Fruit fly (Drosophila melanogaster) whole organism, embryonic: ENCODE measurements around the gene CG4004.

Experiments
- Abd-B ChIP-seq: fragments of 200-800 bp; sonication (Bioruptor generic); optimal IDR thresholded peaks from 2 replicates; lab custom pipeline; 2018; ENCODE audit warnings: missing biosample characterization, mild to moderate bottlenecking, missing genetic modification characterization, moderate library complexity
- Blimp-1 ChIP-seq: fragments of 200-800 bp; sonication (Bioruptor generic); optimal IDR thresholded peaks from 3 replicates; lab custom pipeline; 2018; ENCODE audit warnings: missing biosample characterization, missing genetic modification characterization, mild to moderate bottlenecking, moderate library complexity, missing genetic modification reagents
- CG11247 ChIP-seq: fragments of 200-800 bp; sonication (Bioruptor generic); IDR thresholded peaks from 2 replicates; pipeline ENCODE4 v1.3.6; 2022; ENCODE audit warnings: missing biosample characterization, missing genetic modification characterization
- CG12104 ChIP-seq: fragments of 200-800 bp; sonication (Bioruptor generic); optimal IDR thresholded peaks from 3 replicates; lab custom pipeline; 2016; ENCODE audit warnings: missing biosample characterization, missing genetic modification characterization
- CG12769 ChIP-seq: fragments of 200-800 bp; sonication (Bioruptor generic); optimal IDR thresholded peaks from 2 replicates; lab custom pipeline; 2019; ENCODE audit warnings: missing biosample characterization, mild to moderate bottlenecking, missing genetic modification characterization, moderate library complexity
- CG15073 ChIP-seq: fragments of 200-800 bp; sonication (Bioruptor generic); optimal IDR thresholded peaks from 2 replicates; lab custom pipeline; 2016; ENCODE audit warnings: missing biosample characterization, missing genetic modification characterization
- CG1832 ChIP-seq: fragments of 200-800 bp; sonication (Bioruptor generic); optimal IDR thresholded peaks from 2 replicates; lab custom pipeline; 2017; ENCODE audit warnings: missing biosample characterization, mild to moderate bottlenecking, missing genetic modification characterization, inconsistent platforms
- CG2120 ChIP-seq: fragments of 200-800 bp; sonication (Bioruptor generic); optimal IDR thresholded peaks from 3 replicates; lab custom pipeline; 2016; ENCODE audit warnings: missing biosample characterization, missing genetic modification characterization
- CG3065 ChIP-seq: fragments of 200-800 bp; sonication (Bioruptor generic); optimal IDR thresholded peaks from 2 replicates; lab custom pipeline; 2016; ENCODE audit warnings: missing biosample characterization, missing genetic modification characterization
- CG32772 ChIP-seq: fragments of 200-800 bp; sonication (Bioruptor generic); IDR thresholded peaks from 2 replicates; pipeline ENCODE4 v1.3.6; 2022; ENCODE audit warnings: missing biosample characterization, missing genetic modification characterization
- CG34376 ChIP-seq: fragments of 200-800 bp; sonication (Bioruptor generic); optimal IDR thresholded peaks from 2 replicates; lab custom pipeline; 2018; ENCODE audit warnings: missing biosample characterization, mild to moderate bottlenecking, missing genetic modification characterization
- CG3726 ChIP-seq: fragments of 200-800 bp; sonication (Bioruptor generic); IDR thresholded peaks from 3 replicates; pipeline ENCODE4, ENCODE4 v1.3.6; 2022; ENCODE audit warnings: missing biosample characterization, missing genetic modification characterization
- CG4707 ChIP-seq: fragments of 200-800 bp; sonication (Bioruptor generic); optimal IDR thresholded peaks from 2 replicates; lab custom pipeline; 2018; ENCODE audit warnings: missing biosample characterization, mild to moderate bottlenecking, missing genetic modification characterization, moderate library complexity
- CG6683 ChIP-seq: fragments of 200-800 bp; sonication (Bioruptor generic); optimal IDR thresholded peaks from 2 replicates; lab custom pipeline; 2017; ENCODE audit warnings: missing biosample characterization, mild to moderate bottlenecking, missing genetic modification characterization, missing genetic modification reagents
- CG6813 ChIP-seq: fragments of 200-800 bp; sonication (Bioruptor generic); optimal IDR thresholded peaks from 2 replicates; lab custom pipeline; 2017; ENCODE audit warnings: missing biosample characterization, missing genetic modification characterization, mild to moderate bottlenecking, moderate library complexity, missing genetic modification reagents
- CG8281 ChIP-seq: fragments of 200-800 bp; sonication (Bioruptor generic); optimal IDR thresholded peaks from 2 replicates; lab custom pipeline; 2018; ENCODE audit warnings: missing biosample characterization, mild to moderate bottlenecking, missing genetic modification characterization, moderate library complexity
- CG9797 ChIP-seq: fragments of 200-800 bp; sonication (Bioruptor generic); optimal IDR thresholded peaks from 3 replicates; lab custom pipeline; 2018; ENCODE audit warnings: missing biosample characterization, mild to moderate bottlenecking, missing genetic modification characterization
- CG9876 ChIP-seq: fragments of 200-800 bp; sonication (Bioruptor generic); optimal IDR thresholded peaks from 2 replicates; lab custom pipeline; 2016; ENCODE audit warnings: missing biosample characterization, missing genetic modification characterization
- Dip3 ChIP-seq: fragments of 200-800 bp; sonication (Bioruptor generic); optimal IDR thresholded peaks from 3 replicates; lab custom pipeline; 2016; ENCODE audit warnings: missing biosample characterization, missing genetic modification characterization
- Gug ChIP-seq: fragments of 200-800 bp; sonication (Bioruptor generic); IDR thresholded peaks from 4 replicates; pipeline ENCODE4 v1.3.6; 2022; ENCODE audit warnings: missing biosample characterization, missing genetic modification characterization
- MBD-R2 ChIP-seq: fragments of 200-800 bp; sonication (Bioruptor generic); IDR thresholded peaks from 2 replicates; pipeline ENCODE4 v1.3.6; 2022; ENCODE audit warnings: missing biosample characterization, missing genetic modification characterization
- Max ChIP-seq: fragments of 200-800 bp; sonication (Bioruptor generic); optimal IDR thresholded peaks from 2 replicates; lab custom pipeline; 2016; ENCODE audit warnings: missing biosample characterization, mild to moderate bottlenecking, missing genetic modification characterization
- Rx ChIP-seq: fragments of 200-800 bp; sonication (Bioruptor generic); IDR thresholded peaks from 2 replicates; pipeline ENCODE4 v1.3.6; 2022; ENCODE audit warnings: missing biosample characterization, missing genetic modification characterization
- Stat92E ChIP-seq, 3 experiments: fragments of >200 bp in 2 of 3; fragments of 200-800 bp in 1 of 3; sonication (Bioruptor generic) in 1 of 3; optimal IDR thresholded peaks; 2 replicates each; lab custom pipeline; 2017 to 2019; ENCODE audit warnings: missing biosample characterization in 3 of 3, missing genetic modification characterization in 3 of 3, mild to moderate bottlenecking in 1 of 3, moderate library complexity in 1 of 3
- Tbp ChIP-seq: fragments of >200 bp; optimal IDR thresholded peaks from 2 replicates; lab custom pipeline; 2018; ENCODE audit warnings: missing biosample characterization, missing genetic modification characterization
- Xbp1 ChIP-seq: fragments of 200-800 bp; sonication (Bioruptor generic); optimal IDR thresholded peaks from 3 replicates; lab custom pipeline; 2016; ENCODE audit warnings: missing biosample characterization, mild to moderate bottlenecking, missing genetic modification characterization
- Xrp1 ChIP-seq: fragments of 200-800 bp; sonication (Bioruptor generic); IDR thresholded peaks from 2 replicates; pipeline ENCODE4 v1.3.6; 2022; ENCODE audit warnings: missing biosample characterization, missing genetic modification characterization
- al ChIP-seq: fragments of 200-800 bp; sonication (Bioruptor generic); IDR thresholded peaks from 2 replicates; pipeline ENCODE4 v1.3.6; 2022; ENCODE audit warnings: missing biosample characterization, missing genetic modification characterization
- bcd ChIP-seq: fragments of 200-800 bp; sonication (Bioruptor generic); optimal IDR thresholded peaks from 2 replicates; lab custom pipeline; 2017; ENCODE audit warnings: missing biosample characterization, mild to moderate bottlenecking, missing genetic modification characterization
- br ChIP-seq: fragments of >200 bp; optimal IDR thresholded peaks from 2 replicates; lab custom pipeline; 2017
- cato ChIP-seq: fragments of 200-800 bp; sonication (Bioruptor generic); optimal IDR thresholded peaks from 2 replicates; lab custom pipeline; 2016; ENCODE audit warnings: missing biosample characterization, missing genetic modification characterization, borderline replicate concordance
- dan ChIP-seq: fragments of 200-800 bp; sonication (Bioruptor generic); IDR thresholded peaks from 2 replicates; pipeline ENCODE4 v1.3.6; 2022; ENCODE audit warnings: missing biosample characterization, missing genetic modification characterization
- dmrt11E ChIP-seq: fragments of 200-800 bp; sonication (Bioruptor generic); optimal IDR thresholded peaks from 3 replicates; lab custom pipeline; 2018; ENCODE audit warnings: missing biosample characterization, mild to moderate bottlenecking, missing genetic modification characterization, moderate library complexity
- dmrt99B ChIP-seq: fragments of 200-800 bp; sonication (Bioruptor generic); optimal IDR thresholded peaks from 2 replicates; lab custom pipeline; 2018; ENCODE audit warnings: missing biosample characterization, mild to moderate bottlenecking, missing genetic modification characterization, moderate library complexity
- dysf ChIP-seq: fragments of 200-800 bp; sonication (Bioruptor generic); IDR thresholded peaks from 3 replicates; pipeline ENCODE4 v1.3.6; 2022; ENCODE audit warnings: missing biosample characterization, missing genetic modification characterization
- eve ChIP-seq, 2 experiments: fragments of >200 bp; optimal IDR thresholded peaks; 2 replicates each; lab custom pipeline; 2017; ENCODE audit warnings: missing biosample characterization in 2 of 2, missing genetic modification characterization in 2 of 2
- ham ChIP-seq: fragments of 200-800 bp; sonication (Bioruptor generic); IDR thresholded peaks from 2 replicates; pipeline ENCODE4 v1.3.6; 2022; ENCODE audit warnings: missing biosample characterization, missing genetic modification characterization
- insv ChIP-seq, 2 experiments: fragments of 200-800 bp; sonication (Bioruptor generic); optimal IDR thresholded peaks; 3 replicates each; lab custom pipeline; 2016 to 2018; ENCODE audit warnings: missing biosample characterization in 2 of 2, missing genetic modification characterization in 2 of 2
- jigr1 ChIP-seq: fragments of 200-800 bp; sonication (Bioruptor generic); IDR thresholded peaks from 3 replicates; pipeline ENCODE4 v1.3.6; 2022; ENCODE audit warnings: missing biosample characterization, missing genetic modification characterization
- jumu ChIP-seq: fragments of 200-800 bp; sonication (Bioruptor generic); optimal IDR thresholded peaks from 3 replicates; lab custom pipeline; 2016; ENCODE audit warnings: missing biosample characterization, missing genetic modification characterization
- maf-S ChIP-seq: fragments of 200-800 bp; sonication (Bioruptor generic); optimal IDR thresholded peaks from 2 replicates; lab custom pipeline; 2016; ENCODE audit warnings: missing biosample characterization, missing genetic modification characterization
- mirr ChIP-seq: fragments of 200-800 bp; sonication (Bioruptor generic); optimal IDR thresholded peaks from 3 replicates; lab custom pipeline; 2018; ENCODE audit warnings: missing biosample characterization, mild to moderate bottlenecking, missing genetic modification characterization
- org-1 ChIP-seq: fragments of 200-800 bp; sonication (Bioruptor generic); optimal IDR thresholded peaks from 2 replicates; lab custom pipeline; 2017; ENCODE audit warnings: missing biosample characterization, missing genetic modification characterization
- pho ChIP-seq: fragments of 200-800 bp; sonication (Bioruptor generic); optimal IDR thresholded peaks from 2 replicates; lab custom pipeline; 2016; ENCODE audit warnings: missing biosample characterization, missing genetic modification characterization
- pum ChIP-seq: fragments of 200-800 bp; sonication (Bioruptor generic); optimal IDR thresholded peaks from 2 replicates; lab custom pipeline; 2016; ENCODE audit warnings: missing biosample characterization, missing genetic modification characterization
- slp2 ChIP-seq: fragments of 200-800 bp; sonication (Bioruptor generic); optimal IDR thresholded peaks from 2 replicates; lab custom pipeline; 2016; ENCODE audit warnings: missing biosample characterization, missing genetic modification characterization
- sqz ChIP-seq: fragments of 200-800 bp; sonication (Bioruptor generic); optimal IDR thresholded peaks from 3 replicates; lab custom pipeline; 2018; ENCODE audit warnings: missing biosample characterization, mild to moderate bottlenecking, missing genetic modification characterization
- ssp ChIP-seq: fragments of 200-800 bp; sonication (Bioruptor generic); IDR thresholded peaks from 2 replicates; pipeline ENCODE4 v1.3.6; 2022; ENCODE audit warnings: missing biosample characterization, missing genetic modification characterization
- unpg ChIP-seq: fragments of 200-800 bp; sonication (Bioruptor generic); optimal IDR thresholded peaks from 3 replicates; lab custom pipeline; 2018; ENCODE audit warnings: missing biosample characterization, mild to moderate bottlenecking, missing genetic modification characterization, moderate library complexity

Gene CG4004

dm6 chrX:12755600-12756373, 11.8 kb downstream of the CG4004 start (continued):
- TF ChIP-seq Dip3 (GFP tag; lab: Kevin White, UChicago) (peak; percentile 75), CG12769 (tag; lab: Kevin White, UChicago) (peak; percentile 31), CG32772 (GFP tag; lab: Robert Waterston, UW) (peak; percentile 65), CG9797 (GFP tag; lab: Kevin White, UChicago) (no peak), CG34376 (GFP tag; lab: Kevin White, UChicago) (no peak), Gug (GFP tag; lab: Robert Waterston, UW) (peak; percentile 85; the same call in 3 of the 4 replicates), CG6813 (GFP tag; lab: Kevin White, UChicago) (peak; percentile 33), br (lab: Kevin White, UChicago) (no peak), mirr (GFP tag; lab: Kevin White, UChicago) (no peak), cato (GFP tag; lab: Kevin White, UChicago) (peak; percentile 45), al (GFP tag; lab: Robert Waterston, UW) (peak; percentile 84), pho (peak; percentile 66), Rx (GFP tag; lab: Robert Waterston, UW) (peak; percentile 66), insv (GFP tag; optimal IDR thresholded peaks at IDR 0.05; lab: Kevin White, UChicago) (no peak), CG6683 (GFP tag; lab: Kevin White, UChicago) (no peak), CG3065 (peak; percentile 25), CG1832 (no peak), sqz (GFP tag; lab: Kevin White, UChicago) (peak; percentile 55), CG9876 (GFP tag; lab: Kevin White, UChicago) (peak; percentile 44), CG11247 (peak; percentile 56), Tbp (GFP tag; lab: Kevin White, UChicago) (no peak), pum (no peak), org-1 (peak; percentile 55), MBD-R2 (GFP tag; lab: Robert Waterston, UW) (peak; percentile 9; the same call in 1 of the 2 replicates), Abd-B (GFP tag; lab: Kevin White, UChicago) (peak; percentile 79), jigr1 (GFP tag; lab: Robert Waterston, UW) (peak; percentile 43; the same call in 1 of the 3 replicates), CG3726 (0 out of 3 replicates have a peak, but pooled peaks have one; percentile 39), jumu (peak; percentile 21), CG2120 (peak; percentile 87), CG8281 (tag; lab: Kevin White, UChicago) (no peak), slp2 (peak; percentile 41), dmrt99B (peak; percentile 72), Stat92E (GFP tag; optimal IDR thresholded peaks at IDR 0.05; lab: Kevin White, UChicago) (no peak), Xbp1 (GFP tag; lab: Kevin White, UChicago) (peak; percentile 80), ssp (GFP tag; lab: Robert Waterston, UW) (peak; percentile 66), ham (GFP tag; lab: Robert Waterston, UW) (peak; percentile 70; the same call in 1 of the 2 replicates), Xrp1 (GFP tag; lab: Robert Waterston, UW) (peak; percentile 63; the same call in 1 of the 2 replicates), dmrt11E (tag; lab: Kevin White, UChicago) (peak; percentile 15), CG12104 (GFP tag; lab: Kevin White, UChicago) (peak; percentile 83), Max (GFP tag; lab: Kevin White, UChicago) (peak; percentile 30), dan (no peak), CG15073 (GFP tag; lab: Kevin White, UChicago) (no peak), Blimp-1 (GFP tag; lab: Kevin White, UChicago) (peak; percentile 30), dysf (peak; percentile 84), unpg (GFP tag; lab: Kevin White, UChicago) (peak; percentile 59), bcd (GFP tag; lab: Kevin White, UChicago) (peak; percentile 84), eve (GFP tag; optimal IDR thresholded peaks at IDR 0.05; lab: Kevin White, UChicago) (peak in 1 of 2 experiments; percentile 29), maf-S (GFP tag; lab: Kevin White, UChicago) (peak; percentile 33), CG4707 (GFP tag; lab: Kevin White, UChicago) (no peak)
